Worm (Caenorhabditis elegans) whole organism, L3 larva: ENCODE data around the gene C15H11.11.

Source experiments
- ama-1 ChIP-seq: fragments of 150-350 bp; optimal IDR thresholded peaks from 2 replicates; lab custom pipeline; 2018
- mdl-1 ChIP-seq: fragments of 150-350 bp; optimal IDR thresholded peaks from 2 replicates; lab custom pipeline; 2014; ENCODE audit warnings: missing biosample characterization, missing genetic modification characterization

- TF ChIP-seq ama-1 (lab: Kevin White, UChicago), result no peak
- TF ChIP-seq mdl-1 (tag; lab: Kevin White, UChicago), result no peak
Measured at ce11 chrV:14394743-14395142, 20.6 kb upstream of the C15H11.11 start, which contains the start of gene C15H11.13.
